Worm (Caenorhabditis elegans) whole organism, mixed stage, embryonic: ENCODE data around the gene B0564.2.
A peak's percentile ranks its signal among the peaks of the same experiment; 100 is the strongest.

Experiments used
- nhr-28 ChIP-seq: fragments of 150-350 bp; optimal IDR thresholded peaks from 2 replicates; lab custom pipeline; 2014; ENCODE audit warnings: missing biosample characterization, missing genetic modification characterization
- sptf-1 ChIP-seq: sonication (generic microtip); optimal IDR thresholded peaks from 2 replicates; lab custom pipeline; 2017; ENCODE audit warnings: mild to moderate bottlenecking, missing genetic modification characterization, moderate library complexity, missing compliant biosample characterization
- unc-62 ChIP-seq: fragments of 150-350 bp; optimal IDR thresholded peaks from 2 replicates; lab custom pipeline; 2014; ENCODE audit warnings: missing biosample characterization, missing genetic modification reagents, missing genetic modification characterization

DNA sequence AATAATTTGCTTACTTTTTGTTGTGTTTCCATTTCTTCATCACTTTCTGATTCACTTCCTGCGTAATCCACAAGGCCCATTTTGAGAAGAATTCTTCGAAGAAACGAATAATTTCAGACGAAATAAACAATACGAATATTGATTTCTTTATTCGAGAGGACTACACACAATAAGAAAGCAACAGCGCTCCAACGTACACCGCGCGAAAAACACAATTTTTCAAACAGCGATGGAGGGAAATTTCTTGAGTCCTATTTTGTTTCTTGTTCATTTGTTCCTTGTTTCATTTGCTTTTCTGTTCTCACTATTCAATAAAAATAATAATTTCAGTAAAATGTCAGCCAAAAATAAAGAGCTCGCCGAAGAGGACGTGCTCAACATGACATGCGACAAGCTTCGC, 13.8 kb upstream of the B0564.2 start, which contains the start of the genes prcc-1 and C39E9.12:
- TF ChIP-seq nhr-28 (tag; lab: Kevin White, UChicago) (no peak), unc-62 (GFP tag; lab: Kevin White, UChicago) (peak; percentile 33), sptf-1 (tag; lab: Kevin White, UChicago) (no peak)
